Fruit fly (Drosophila melanogaster): ENCODE results near the gene raw.

DNA sequence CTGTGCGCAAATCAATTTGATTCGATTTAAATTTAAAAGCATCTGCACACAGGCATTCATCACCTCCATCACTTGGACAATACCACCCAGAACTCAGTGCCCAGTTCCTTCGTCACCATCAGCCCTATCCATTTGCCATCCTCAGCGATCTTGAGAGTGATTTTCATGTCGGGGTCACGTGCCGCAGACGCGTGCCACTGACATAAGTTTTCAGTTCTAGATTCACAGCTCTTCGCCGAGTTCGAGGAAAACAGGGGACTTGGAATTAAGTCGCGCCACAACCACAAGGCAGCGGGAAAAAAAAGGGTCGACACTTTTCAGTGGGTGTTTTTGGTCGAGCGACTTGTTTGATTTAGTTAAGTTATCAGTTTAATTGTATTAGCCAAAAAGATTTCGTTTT is 2.6 kb upstream of the raw start:
- TF ChIP-seq psq (optimal IDR thresholded peaks at IDR 0.05), result no peak
- TF ChIP-seq h (optimal IDR thresholded peaks at IDR 0.05), result no peak
- TF ChIP-seq Sin3A (optimal IDR thresholded peaks at IDR 0.05), result no peak
- TF ChIP-seq ttk (optimal IDR thresholded peaks at IDR 0.05), result no peak
